Worm (Caenorhabditis elegans) whole organism, L1 larva: ENCODE results near the gene Y49F6A.12.

Source experiments
- elt-3 ChIP-seq, 6 experiments: fragments of 150-350 bp in 1 of 6; sonication (generic microtip); optimal IDR thresholded peaks; 2 replicates each; lab custom pipeline; 2017 to 2018; ENCODE audit warnings: missing biosample characterization in 6 of 6, missing genetic modification characterization in 6 of 6, inconsistent platforms in 1 of 6
- irx-1 ChIP-seq: sonication (generic microtip); optimal IDR thresholded peaks from 2 replicates; lab custom pipeline; 2016; ENCODE audit warnings: missing genetic modification characterization, missing compliant biosample characterization
- lin-35 ChIP-seq, 2 experiments: fragments of 150-350 bp; optimal IDR thresholded peaks; 2 replicates each; lab custom pipeline; 2014; ENCODE audit warnings: missing biosample characterization in 2 of 2, missing genetic modification characterization in 2 of 2, missing genetic modification reagents in 2 of 2
- nhr-77 ChIP-seq: fragments of 150-350 bp; optimal IDR thresholded peaks from 2 replicates; lab custom pipeline; 2014; ENCODE audit warnings: missing biosample characterization, missing genetic modification characterization

DNA sequence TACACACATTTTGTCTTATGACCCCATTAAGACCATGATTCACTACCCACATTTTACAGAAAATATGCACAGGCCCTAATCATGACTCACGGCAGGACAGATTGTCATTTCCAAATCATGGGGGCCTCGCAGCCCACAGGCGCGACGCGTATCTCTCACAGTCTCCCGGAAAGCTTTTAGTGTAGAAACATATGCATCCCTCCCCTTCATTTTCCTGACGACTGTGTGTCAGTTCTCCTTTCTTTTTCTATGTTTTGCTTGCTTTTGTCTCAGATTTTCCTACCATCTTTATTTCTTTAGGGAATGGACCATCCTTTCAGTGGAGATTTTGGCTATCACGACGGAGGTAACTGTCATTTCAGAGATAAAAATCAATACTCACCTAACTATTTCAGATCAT, 45.8 kb downstream of the Y49F6A.12 start, which contains the start of gene M151.1:
- TF ChIP-seq lin-35 (GFP tag; optimal IDR thresholded peaks at IDR 0.05; lab: Kevin White, UChicago) = no peak
- TF ChIP-seq irx-1 (tag; lab: Kevin White, UChicago) = no peak
- no peak for TF ChIP-seq nhr-77
- TF ChIP-seq elt-3 (tag; optimal IDR thresholded peaks at IDR 0.05; lab: Kevin White, UChicago) = no peak
